Worm (Caenorhabditis elegans): ENCODE data around the gene epc-1.

DNA sequence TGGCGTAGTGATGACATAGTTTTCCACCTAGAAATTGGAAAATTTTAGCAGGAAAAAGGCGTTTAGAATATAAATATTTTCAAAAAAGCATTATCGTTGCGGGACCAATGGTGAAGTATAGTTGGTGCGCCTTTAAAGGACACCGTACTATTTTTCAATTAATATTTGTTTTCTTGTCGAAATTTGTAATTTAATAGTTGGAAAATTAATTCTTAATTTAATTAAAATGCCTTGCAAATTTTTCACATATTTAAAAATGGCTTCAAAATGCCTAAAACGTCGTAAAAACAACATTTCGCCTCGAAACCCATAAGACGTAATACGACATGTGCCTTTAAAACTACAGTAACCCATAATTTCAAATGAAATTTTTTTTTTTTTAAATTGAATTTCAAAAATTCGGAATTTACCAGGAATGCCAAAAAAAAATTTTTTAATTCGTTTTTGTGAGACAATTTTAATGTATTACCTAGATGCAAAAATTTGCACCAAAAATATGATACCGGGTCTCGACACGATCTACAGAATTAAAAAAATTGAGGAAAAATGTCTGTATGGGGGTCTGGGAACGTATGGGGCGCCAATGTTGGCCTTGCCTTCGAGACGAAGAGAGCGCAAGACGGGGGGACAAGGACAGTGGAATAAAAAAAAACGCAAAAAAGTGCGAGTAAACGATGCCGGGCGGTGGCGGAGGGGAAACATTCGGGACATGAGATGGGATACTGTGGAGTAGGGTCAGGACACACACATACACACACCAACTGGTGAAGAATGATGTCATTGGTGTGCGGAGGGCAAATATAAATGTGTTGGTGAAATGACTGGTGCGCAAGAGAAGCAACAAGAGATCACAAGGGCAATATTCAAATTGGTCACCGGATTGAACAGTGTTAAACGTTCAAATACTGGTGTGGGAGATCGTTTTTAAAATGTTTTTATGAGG is 32.8 kb downstream of the epc-1 start, which contains the start of gene aakg-1:
- TF ChIP-seq nhr-28 (tag; optimal IDR thresholded peaks at IDR 0.05): no peak
- no peak for TF ChIP-seq R02D3.7 (tag; optimal IDR thresholded peaks at IDR 0.05)
- TF ChIP-seq T26A8.4 (GFP tag; IDR thresholded peaks at IDR 0.05): no peak
- no peak for TF ChIP-seq dve-1 (tag; optimal IDR thresholded peaks at IDR 0.05; ENCODE audit: insufficient read depth)
- TF ChIP-seq vab-7 (GFP tag; IDR thresholded peaks at IDR 0.05): no peak
- no peak for TF ChIP-seq fkh-10 (GFP tag; optimal IDR thresholded peaks at IDR 0.05)
- no peak for TF ChIP-seq nhr-11 (tag; optimal IDR thresholded peaks at IDR 0.05)
- no peak for TF ChIP-seq lin-13 (GFP tag; optimal IDR thresholded peaks at IDR 0.05)
- 0 out of 2 replicates have a peak, but pooled peaks have one; percentile 41 for TF ChIP-seq snpc-1.2 (GFP tag; IDR thresholded peaks at IDR 0.05)
- no peak for TF ChIP-seq nhr-6 (tag; optimal IDR thresholded peaks at IDR 0.05)
- no peak for TF ChIP-seq zag-1 (tag; optimal IDR thresholded peaks at IDR 0.05)
- TF ChIP-seq lin-29 (GFP tag; IDR thresholded peaks at IDR 0.05): no peak

Data from whole organism, L4 larva.